Worm (Caenorhabditis elegans) whole organism, late embryonic: ENCODE data around the gene T20D3.14.

Experiments
- C08G9.2 ChIP-seq: sonication (generic microtip); optimal IDR thresholded peaks from 2 replicates; lab custom pipeline; 2016; ENCODE audit warnings: mild to moderate bottlenecking, missing genetic modification characterization, moderate library complexity, missing compliant biosample characterization
- F13H6.1 ChIP-seq: sonication (generic microtip); optimal IDR thresholded peaks from 2 replicates; lab custom pipeline; 2016; ENCODE audit warnings: missing genetic modification characterization, missing compliant biosample characterization
- T23F11.4 ChIP-seq: fragments of 200-800 bp; sonication (Bioruptor generic); optimal IDR thresholded peaks from 2 replicates; lab custom pipeline; 2018; ENCODE audit warnings: mild to moderate bottlenecking, missing genetic modification characterization, missing compliant biosample characterization
- Y22D7AL.16 ChIP-seq: sonication (generic microtip); optimal IDR thresholded peaks from 2 replicates; lab custom pipeline; 2016; ENCODE audit warnings: missing genetic modification characterization, missing compliant biosample characterization
- ahr-1 ChIP-seq: sonication (generic microtip); optimal IDR thresholded peaks from 2 replicates; lab custom pipeline; 2016; ENCODE audit warnings: missing genetic modification characterization, missing compliant biosample characterization
- ama-1 ChIP-seq: fragments of 150-350 bp; optimal IDR thresholded peaks from 2 replicates; lab custom pipeline; 2014
- ceh-18 ChIP-seq: sonication (generic microtip); optimal IDR thresholded peaks from 2 replicates; lab custom pipeline; 2016; ENCODE audit warnings: missing genetic modification characterization, missing compliant biosample characterization
- ceh-19 ChIP-seq: fragments of 200-800 bp; sonication (Bioruptor generic); optimal IDR thresholded peaks from 2 replicates; lab custom pipeline; 2018; ENCODE audit warnings: mild to moderate bottlenecking, missing genetic modification characterization, missing compliant biosample characterization
- ceh-2 ChIP-seq: sonication (generic microtip); optimal IDR thresholded peaks from 2 replicates; lab custom pipeline; 2016; ENCODE audit warnings: missing genotype, missing genetic modification characterization, missing compliant biosample characterization
- ceh-22 ChIP-seq: sonication (generic microtip); optimal IDR thresholded peaks from 2 replicates; lab custom pipeline; 2017; ENCODE audit warnings: missing biosample characterization, missing genetic modification characterization
- ceh-24 ChIP-seq: sonication (generic microtip); optimal IDR thresholded peaks from 2 replicates; lab custom pipeline; 2016; ENCODE audit warnings: mild to moderate bottlenecking, missing genetic modification characterization, missing compliant biosample characterization
- ceh-34 ChIP-seq: sonication (generic microtip); optimal IDR thresholded peaks from 2 replicates; lab custom pipeline; 2016; ENCODE audit warnings: mild to moderate bottlenecking, missing genetic modification characterization, missing compliant biosample characterization
- che-1 ChIP-seq: sonication (generic microtip); optimal IDR thresholded peaks from 2 replicates; lab custom pipeline; 2016; ENCODE audit warnings: mild to moderate bottlenecking, missing genetic modification characterization, missing compliant biosample characterization
- dve-1 ChIP-seq: sonication (generic microtip); optimal IDR thresholded peaks from 2 replicates; lab custom pipeline; 2017; ENCODE audit warnings: antibody characterized with exemption, mild to moderate bottlenecking, missing genetic modification characterization, missing compliant biosample characterization
- elt-2 ChIP-seq: sonication (generic microtip); optimal IDR thresholded peaks from 2 replicates; lab custom pipeline; 2016; ENCODE audit warnings: missing genetic modification reagents, missing genetic modification characterization, missing compliant biosample characterization
- ets-4 ChIP-seq: sonication (generic microtip); optimal IDR thresholded peaks from 2 replicates; lab custom pipeline; 2016; ENCODE audit warnings: missing genetic modification characterization, missing compliant biosample characterization
- fax-1 ChIP-seq: sonication (generic microtip); optimal IDR thresholded peaks from 2 replicates; lab custom pipeline; 2016; ENCODE audit warnings: missing genotype, missing genetic modification characterization, missing compliant biosample characterization
- fkh-10 ChIP-seq: fragments of 150-350 bp; optimal IDR thresholded peaks from 2 replicates; lab custom pipeline; 2014; ENCODE audit warnings: missing biosample characterization, missing genetic modification reagents, missing genetic modification characterization
- hlh-13 ChIP-seq: fragments of 200-800 bp; sonication (Bioruptor generic); optimal IDR thresholded peaks from 2 replicates; lab custom pipeline; 2018; ENCODE audit warnings: mild to moderate bottlenecking, missing genetic modification characterization, missing compliant biosample characterization
- hlh-15 ChIP-seq: sonication (generic microtip); optimal IDR thresholded peaks from 2 replicates; lab custom pipeline; 2016; ENCODE audit warnings: missing genetic modification characterization, missing compliant biosample characterization
- hlh-6 ChIP-seq: sonication (generic microtip); optimal IDR thresholded peaks from 2 replicates; lab custom pipeline; 2016; ENCODE audit warnings: missing genotype, missing genetic modification characterization, missing compliant biosample characterization
- hlh-8 ChIP-seq: sonication (generic microtip); optimal IDR thresholded peaks from 2 replicates; lab custom pipeline; 2016; ENCODE audit warnings: missing genotype, missing genetic modification characterization, missing compliant biosample characterization
- mec-3 ChIP-seq: sonication (generic microtip); optimal IDR thresholded peaks from 2 replicates; lab custom pipeline; 2016; ENCODE audit warnings: borderline replicate concordance, missing genetic modification characterization, missing compliant biosample characterization
- odd-2 ChIP-seq: sonication (generic microtip); optimal IDR thresholded peaks from 2 replicates; lab custom pipeline; 2017; ENCODE audit warnings: antibody characterized with exemption, mild to moderate bottlenecking, missing genetic modification characterization, missing compliant biosample characterization
- pat-9 ChIP-seq: fragments of 200-800 bp; sonication (Bioruptor generic); optimal IDR thresholded peaks from 2 replicates; lab custom pipeline; 2018; ENCODE audit warnings: mild to moderate bottlenecking, missing genetic modification characterization, moderate library complexity, missing compliant biosample characterization
- pax-1 ChIP-seq: fragments of 150-350 bp; optimal IDR thresholded peaks from 2 replicates; lab custom pipeline; 2014; ENCODE audit warnings: missing biosample characterization, missing genetic modification characterization
- pha-2 ChIP-seq: sonication (generic microtip); optimal IDR thresholded peaks from 2 replicates; lab custom pipeline; 2017; ENCODE audit warnings: mild to moderate bottlenecking, missing genetic modification characterization, missing compliant biosample characterization
- pha-4 ChIP-seq: fragments of 150-350 bp; optimal IDR thresholded peaks from 2 replicates; lab custom pipeline; 2018; ENCODE audit warnings: missing biosample characterization, missing genetic modification reagents, missing genetic modification characterization
- pqm-1 ChIP-seq: sonication (generic microtip); optimal IDR thresholded peaks from 2 replicates; lab custom pipeline; 2016; ENCODE audit warnings: missing genetic modification characterization, missing compliant biosample characterization
- pros-1 ChIP-seq: fragments of 150-350 bp; optimal IDR thresholded peaks from 2 replicates; lab custom pipeline; 2014; ENCODE audit warnings: missing biosample characterization, missing genetic modification reagents, missing genetic modification characterization
- ref-2 ChIP-seq: sonication (generic microtip); optimal IDR thresholded peaks from 2 replicates; lab custom pipeline; 2016; ENCODE audit warnings: missing genetic modification characterization, missing compliant biosample characterization
- rnt-1 ChIP-seq: sonication (generic microtip); optimal IDR thresholded peaks from 2 replicates; lab custom pipeline; 2016; ENCODE audit warnings: missing genetic modification characterization, missing compliant biosample characterization
- sox-2 ChIP-seq: fragments of 200-800 bp; sonication (Bioruptor generic); IDR thresholded peaks from 2 replicates; pipeline ENCODE4 v1.3.6; 2022; ENCODE audit warnings: missing genetic modification reagents, missing genetic modification characterization, missing compliant biosample characterization
- syd-9 ChIP-seq: sonication (generic microtip); optimal IDR thresholded peaks from 2 replicates; lab custom pipeline; 2016; ENCODE audit warnings: mild to moderate bottlenecking, missing genetic modification characterization, moderate library complexity, missing compliant biosample characterization
- tbx-2 ChIP-seq: sonication (generic microtip); optimal IDR thresholded peaks from 2 replicates; lab custom pipeline; 2016; ENCODE audit warnings: missing genetic modification characterization, missing compliant biosample characterization
- ttx-3 ChIP-seq: sonication (generic microtip); optimal IDR thresholded peaks from 2 replicates; lab custom pipeline; 2016; ENCODE audit warnings: missing genetic modification reagents, missing genetic modification characterization, missing compliant biosample characterization
- unc-3 ChIP-seq, 2 experiments: fragments of 200-800 bp in 1 of 2; sonication (Bioruptor generic) in 1 of 2; sonication (generic microtip) in 1 of 2; conservative IDR thresholded peaks in 1 of 2; optimal IDR thresholded peaks in 1 of 2; 2 replicates each; pipeline versions ENCODE4 v1.3.6 to Lab custom; 2016 to 2022; ENCODE audit warnings: missing compliant biosample characterization in 2 of 2, missing genetic modification characterization in 2 of 2, missing genetic modification reagents in 1 of 2
- unc-55 ChIP-seq: sonication (generic microtip); optimal IDR thresholded peaks from 2 replicates; lab custom pipeline; 2017; ENCODE audit warnings: missing biosample characterization, missing genetic modification reagents, missing genetic modification characterization
- unc-86 ChIP-seq: sonication (generic microtip); optimal IDR thresholded peaks from 2 replicates; lab custom pipeline; 2016; ENCODE audit warnings: missing genetic modification characterization, missing compliant biosample characterization
- ztf-16 ChIP-seq: sonication (generic microtip); optimal IDR thresholded peaks from 2 replicates; lab custom pipeline; 2017; ENCODE audit warnings: missing genetic modification characterization, missing compliant biosample characterization

T20D3.14 gene

ce11 chrIV:9335552-9336251 is at the start of gene T20D3.14, which contains the start of gene coa-4:
Gene T20D3.14 (minus strand): TSS chrIV:9335909.
Gene coa-4 (minus strand): TSS chrIV:9335602.
- TF ChIP-seq F13H6.1 (no peak), ceh-18 (no peak), unc-86 (tag; lab: Kevin White, UChicago) (no peak), ceh-19 (GFP tag; lab: Kevin White, UChicago) (no peak), hlh-8 (tag; lab: Kevin White, UChicago) (no peak), ama-1 (no peak), mec-3 (tag; lab: Kevin White, UChicago) (no peak), ceh-2 (tag; lab: Kevin White, UChicago) (no peak), Y22D7AL.16 (no peak), syd-9 (tag; lab: Kevin White, UChicago) (no peak), ref-2 (tag; lab: Kevin White, UChicago) (no peak), ahr-1 (tag; lab: Kevin White, UChicago) (no peak), che-1 (tag; lab: Kevin White, UChicago) (no peak), pax-1 (no peak), dve-1 (no peak), hlh-13 (GFP tag; lab: Kevin White, UChicago) (no peak)
- TF ChIP-seq, all 69 proteins: peak for 0

ce11 chrIV:9384826-9385225 is 49.1 kb upstream of the T20D3.14 start, which contains the start of gene C10C5.7:
Gene C10C5.7 (plus strand): TSS chrIV:9385126.
- TF ChIP-seq tbx-2 (tag; lab: Kevin White, UChicago) (no peak), T23F11.4 (GFP tag; lab: Kevin White, UChicago) (no peak), unc-55 (GFP tag; lab: Kevin White, UChicago) (no peak), unc-3 (GFP tag; conservative IDR thresholded peaks at IDR 0.05; lab: Robert Waterston, UW) (no peak), unc-3 (tag; optimal IDR thresholded peaks at IDR 0.05; lab: Kevin White, UChicago) (no peak), ceh-2 (tag; lab: Kevin White, UChicago) (no peak), fkh-10 (no peak), ceh-34 (no peak), pqm-1 (tag; lab: Kevin White, UChicago) (no peak), fax-1 (tag; lab: Kevin White, UChicago) (no peak), pros-1 (tag; lab: Kevin White, UChicago) (no peak), hlh-15 (tag; lab: Kevin White, UChicago) (no peak), ets-4 (no peak), ceh-22 (no peak), ttx-3 (tag; lab: Kevin White, UChicago) (no peak), pat-9 (tag; lab: Kevin White, UChicago) (no peak), pha-4 (no peak)

- TF ChIP-seq elt-2 (tag; lab: Kevin White, UChicago) (peak; percentile 23), odd-2 (tag; lab: Kevin White, UChicago) (no peak)
Measured at ce11 chrIV:9381136-9381535, 45.4 kb upstream of the T20D3.14 start, which contains the start of gene C10C5.5. Gene C10C5.5 (plus strand): TSS chrIV:9381436.

ce11 chrIV:9378272-9378671 is 42.6 kb upstream of the T20D3.14 start, which contains the start of gene C10C5.4:
Gene C10C5.4 (plus strand): TSS chrIV:9378552.
- TF ChIP-seq hlh-6 (tag; lab: Kevin White, UChicago): no peak
- TF ChIP-seq pax-1: no peak
- no peak for TF ChIP-seq ama-1
- no peak for TF ChIP-seq sox-2
- no peak for TF ChIP-seq ceh-19 (GFP tag; lab: Kevin White, UChicago)
- no peak for TF ChIP-seq ceh-2 (tag; lab: Kevin White, UChicago)
- no peak for TF ChIP-seq ceh-24 (tag; lab: Kevin White, UChicago)
- no peak for TF ChIP-seq rnt-1 (tag; lab: Kevin White, UChicago)
- TF ChIP-seq ceh-22: no peak
- no peak for TF ChIP-seq pha-2 (tag; lab: Kevin White, UChicago)
- no peak for TF ChIP-seq C08G9.2
- TF ChIP-seq Y22D7AL.16: no peak
- no peak for TF ChIP-seq ztf-16
- TF ChIP-seq, all 69 proteins: peak for 0
